Worm (Caenorhabditis elegans): ENCODE results near the gene exc-6.

The exc-6 gene

ce11 chrIII:1135925-1136324 is 32.9 kb downstream of the exc-6 start, which contains the start of gene lgc-46:
TSS of gene lgc-46 (minus strand) at chrIII:1136025.
- no peak for TF ChIP-seq Y48G9A.11 (GFP tag; IDR thresholded peaks at IDR 0.05)
- no peak for TF ChIP-seq vab-7 (GFP tag; IDR thresholded peaks at IDR 0.05)
- TF ChIP-seq dve-1 (tag; optimal IDR thresholded peaks at IDR 0.05; ENCODE audit: insufficient read depth), result no peak
- TF ChIP-seq T26A8.4 (GFP tag; IDR thresholded peaks at IDR 0.05), result no peak
- no peak for TF ChIP-seq R02D3.7 (tag; optimal IDR thresholded peaks at IDR 0.05)
- no peak for TF ChIP-seq mep-1 (tag; optimal IDR thresholded peaks at IDR 0.05)
- no peak for TF ChIP-seq nhr-6 (tag; optimal IDR thresholded peaks at IDR 0.05)
- TF ChIP-seq hlh-11 (tag; optimal IDR thresholded peaks at IDR 0.05), result no peak
- TF ChIP-seq madf-5 (GFP tag; IDR thresholded peaks at IDR 0.05), result no peak
- TF ChIP-seq pqm-1 (tag; optimal IDR thresholded peaks at IDR 0.05), result no peak
- TF ChIP-seq Y105C5A.15 (GFP tag; IDR thresholded peaks at IDR 0.05), result no peak
- TF ChIP-seq T20F7.1 (GFP tag; optimal IDR thresholded peaks at IDR 0.05), result no peak

ce11 chrIII:1136827-1137378 is 33.9 kb downstream of the exc-6 start:
- 0 out of 2 replicates have a peak, but pooled peaks have one; percentile 29 for TF ChIP-seq ctbp-1 (GFP tag; IDR thresholded peaks at IDR 0.05)
- TF ChIP-seq mep-1 (tag; optimal IDR thresholded peaks at IDR 0.05), result peak; percentile 51
- TF ChIP-seq daf-19 (GFP tag; conservative IDR thresholded peaks at IDR 0.05), result no peak
- peak; percentile 22 for TF ChIP-seq rbr-2 (tag; optimal IDR thresholded peaks at IDR 0.05)
- TF ChIP-seq lir-3 (tag; optimal IDR thresholded peaks at IDR 0.05), result no peak
- TF ChIP-seq set-16 (GFP tag; IDR thresholded peaks at IDR 0.05), result peak; percentile 59

ce11 chrIII:1142798-1143197 is 39.8 kb downstream of the exc-6 start, which contains the start of gene smr-1:
TSS of gene smr-1 (plus strand) at chrIII:1143172.
- TF ChIP-seq mxl-2 (GFP tag; conservative IDR thresholded peaks at IDR 0.05) (no peak), pha-4 (GFP tag; IDR thresholded peaks at IDR 0.05) (0 out of 2 replicates have a peak, but pooled peaks have one; percentile 46), pha-4 (tag; optimal IDR thresholded peaks at IDR 0.05) (peak; percentile 37), nhr-77 (tag; optimal IDR thresholded peaks at IDR 0.05) (peak; percentile 33), zip-2 (tag; optimal IDR thresholded peaks at IDR 0.05) (peak; percentile 29), arid-1 (GFP tag; conservative IDR thresholded peaks at IDR 0.05) (peak; percentile 76), nhr-48 (tag; optimal IDR thresholded peaks at IDR 0.05) (peak; percentile 14), cey-2 (tag; optimal IDR thresholded peaks at IDR 0.05; ENCODE audit: borderline replicate concordance, insufficient read depth) (no peak), ctbp-1 (GFP tag; IDR thresholded peaks at IDR 0.05) (peak; percentile 72), unc-130 (GFP tag; optimal IDR thresholded peaks at IDR 0.05) (peak; percentile 14), set-16 (GFP tag; IDR thresholded peaks at IDR 0.05) (no peak), tra-1 (GFP tag; IDR thresholded peaks at IDR 0.05) (no peak), fkh-10 (GFP tag; optimal IDR thresholded peaks at IDR 0.05) (peak; percentile 35), attf-4 (tag; optimal IDR thresholded peaks at IDR 0.05) (no peak), hlh-11 (tag; optimal IDR thresholded peaks at IDR 0.05) (peak; percentile 58), sdz-12 (GFP tag; optimal IDR thresholded peaks at IDR 0.05) (no peak), skn-1 (tag; optimal IDR thresholded peaks at IDR 0.05) (no peak), lin-15B (tag; optimal IDR thresholded peaks at IDR 0.05) (no peak), daf-12 (tag; optimal IDR thresholded peaks at IDR 0.05) (no peak), madf-9 (GFP tag; conservative IDR thresholded peaks at IDR 0.05) (0 out of 2 replicates have a peak, but pooled peaks have one; percentile 10), mep-1 (tag; optimal IDR thresholded peaks at IDR 0.05) (peak; percentile 84), daf-16 (GFP tag; optimal IDR thresholded peaks at IDR 0.05) (peak in 1 of 2 experiments; percentile 34), daf-16 (tag; optimal IDR thresholded peaks at IDR 0.05) (no peak), Y5F2A.4 (GFP tag; optimal IDR thresholded peaks at IDR 0.05) (no peak), dmd-9 (GFP tag; IDR thresholded peaks at IDR 0.05) (no peak), ceh-20 (GFP tag; IDR thresholded peaks at IDR 0.05) (peak; percentile 67; the same call in 1 of the 2 replicates), ceh-32 (tag; optimal IDR thresholded peaks at IDR 0.05; ENCODE audit: poor library complexity) (no peak), ceh-62 (tag; optimal IDR thresholded peaks at IDR 0.05) (no peak), mdl-1 (tag; optimal IDR thresholded peaks at IDR 0.05) (no peak), F26F4.8 (GFP tag; conservative IDR thresholded peaks at IDR 0.05) (no peak), madf-5 (GFP tag; IDR thresholded peaks at IDR 0.05) (no peak), pqm-1 (tag; optimal IDR thresholded peaks at IDR 0.05) (no peak), duxl-1 (tag; optimal IDR thresholded peaks at IDR 0.05; ENCODE audit: poor library complexity) (no peak), spr-3 (GFP tag; optimal IDR thresholded peaks at IDR 0.05) (peak; percentile 72), daf-19 (GFP tag; conservative IDR thresholded peaks at IDR 0.05) (no peak), nhr-28 (tag; optimal IDR thresholded peaks at IDR 0.05) (peak; percentile 52)
